Fruit fly (Drosophila melanogaster) whole organism: Measurements from ENCODE around the gene janB.

Source experiments
- Dll ChIP-seq: fragments of >200 bp; optimal IDR thresholded peaks from 2 replicates; lab custom pipeline; 2017
- EcR ChIP-seq, 2 experiments: fragments of >200 bp; optimal IDR thresholded peaks; 2 replicates each; lab custom pipeline; 2017; ENCODE audit warnings: missing biosample characterization in 2 of 2, missing genetic modification characterization in 2 of 2, missing genetic modification reagents in 2 of 2
- pan ChIP-seq: fragments of >200 bp; optimal IDR thresholded peaks from 2 replicates; lab custom pipeline; 2017

- TF ChIP-seq Dll (lab: Kevin White, UChicago) = no peak
- TF ChIP-seq pan (lab: Kevin White, UChicago) = no peak
- no peak for TF ChIP-seq EcR (GFP tag; optimal IDR thresholded peaks at IDR 0.05; lab: Kevin White, UChicago)
These were observed 24.6 kb downstream of the janB start for dm6 chr3R:30013909-30014308.
